Worm (Caenorhabditis elegans): ENCODE measurements around the gene C28H8.2.

C28H8.2 gene

ce11 chrIII:5898631-5899030 lies 21.5 kb upstream of the C28H8.2 start:
- TF ChIP-seq ceh-16 (tag; optimal IDR thresholded peaks at IDR 0.05) (no peak), skn-1 (tag; optimal IDR thresholded peaks at IDR 0.05) (no peak)

- no peak for TF ChIP-seq nhr-11 (tag; optimal IDR thresholded peaks at IDR 0.05)
- TF ChIP-seq ceh-9 (tag; optimal IDR thresholded peaks at IDR 0.05), result no peak
- no peak for TF ChIP-seq ama-1 (optimal IDR thresholded peaks at IDR 0.05)
- no peak for TF ChIP-seq daf-12 (tag; optimal IDR thresholded peaks at IDR 0.05)
- TF ChIP-seq zag-1 (tag; optimal IDR thresholded peaks at IDR 0.05), result no peak
- TF ChIP-seq nhr-25 (tag; optimal IDR thresholded peaks at IDR 0.05), result no peak
- TF ChIP-seq tbx-2 (tag; optimal IDR thresholded peaks at IDR 0.05), result no peak
- TF ChIP-seq fkh-2 (tag; optimal IDR thresholded peaks at IDR 0.05), result no peak
- no peak for TF ChIP-seq elt-1 (tag; optimal IDR thresholded peaks at IDR 0.05)
- no peak for TF ChIP-seq nhr-76 (tag; optimal IDR thresholded peaks at IDR 0.05)
- no peak for TF ChIP-seq unc-62 (GFP tag; optimal IDR thresholded peaks at IDR 0.05)
- peak; percentile 26 for TF ChIP-seq elt-2 (tag; optimal IDR thresholded peaks at IDR 0.05)
- no peak for TF ChIP-seq jun-1 (tag; optimal IDR thresholded peaks at IDR 0.05)
- no peak for TF ChIP-seq nhr-28 (tag; optimal IDR thresholded peaks at IDR 0.05)
- peak; percentile 23 for TF ChIP-seq pqm-1 (tag; optimal IDR thresholded peaks at IDR 0.05)
- peak; percentile 50 for TF ChIP-seq pha-4 (tag; optimal IDR thresholded peaks at IDR 0.05)
- no peak for TF ChIP-seq mml-1 (tag; optimal IDR thresholded peaks at IDR 0.05)
- TF ChIP-seq R02D3.7 (tag; optimal IDR thresholded peaks at IDR 0.05), result no peak
- peak; percentile 4 for TF ChIP-seq hmg-11 (tag; optimal IDR thresholded peaks at IDR 0.05)
- no peak for TF ChIP-seq fos-1 (tag; optimal IDR thresholded peaks at IDR 0.05)
- TF ChIP-seq ZK546.5 (tag; optimal IDR thresholded peaks at IDR 0.05), result no peak
Observed at ce11 chrIII:5900709-5901108, 19.4 kb upstream of the C28H8.2 start.

ce11 chrIII:5902558-5902957 lies 17.6 kb upstream of the C28H8.2 start:
- TF ChIP-seq nhr-12 (tag; optimal IDR thresholded peaks at IDR 0.05), result no peak
- TF ChIP-seq snpc-4 (tag; optimal IDR thresholded peaks at IDR 0.05), result no peak
- TF ChIP-seq nhr-67 (tag; optimal IDR thresholded peaks at IDR 0.05), result no peak
- TF ChIP-seq fos-1 (tag; optimal IDR thresholded peaks at IDR 0.05), result no peak
- TF ChIP-seq nfya-1 (tag; optimal IDR thresholded peaks at IDR 0.05; ENCODE audit: insufficient read depth), result no peak
- no peak for TF ChIP-seq mml-1 (tag; optimal IDR thresholded peaks at IDR 0.05)
- no peak for TF ChIP-seq aly-2 (tag; optimal IDR thresholded peaks at IDR 0.05)
- no peak for TF ChIP-seq ZK546.5 (tag; optimal IDR thresholded peaks at IDR 0.05)
- no peak for TF ChIP-seq lsy-12 (tag; optimal IDR thresholded peaks at IDR 0.05)
- no peak for TF ChIP-seq elt-2 (tag; optimal IDR thresholded peaks at IDR 0.05)
- no peak for TF ChIP-seq zag-1 (tag; optimal IDR thresholded peaks at IDR 0.05)

- TF ChIP-seq egl-27 (tag; optimal IDR thresholded peaks at IDR 0.05), result no peak
- peak; percentile 52 for TF ChIP-seq nfya-1 (tag; optimal IDR thresholded peaks at IDR 0.05; ENCODE audit: insufficient read depth)
- no peak for TF ChIP-seq tbx-2 (tag; optimal IDR thresholded peaks at IDR 0.05)
- TF ChIP-seq pha-4 (tag; optimal IDR thresholded peaks at IDR 0.05), result peak; percentile 13
- TF ChIP-seq nhr-23 (tag; optimal IDR thresholded peaks at IDR 0.05), result peak; percentile 10
- TF ChIP-seq daf-12 (tag; optimal IDR thresholded peaks at IDR 0.05), result no peak
- no peak for TF ChIP-seq aly-2 (tag; optimal IDR thresholded peaks at IDR 0.05)
- peak; percentile 54 for TF ChIP-seq ceh-28 (tag; optimal IDR thresholded peaks at IDR 0.05)
- peak; percentile 61 for TF ChIP-seq hmg-11 (tag; optimal IDR thresholded peaks at IDR 0.05)
Observed at ce11 chrIII:5906059-5906458, 14.1 kb upstream of the C28H8.2 start, which contains the start of gene dpff-1. dpff-1 (minus strand) TSS chrIII:5906346.

ce11 chrIII:5906749-5907148 lies 13.4 kb upstream of the C28H8.2 start, which contains the start of gene erd-2.2:
erd-2.2 (plus strand) TSS chrIII:5907049.
- TF ChIP-seq lin-39 (tag; optimal IDR thresholded peaks at IDR 0.05), result no peak
- no peak for TF ChIP-seq ceh-16 (tag; optimal IDR thresholded peaks at IDR 0.05)
- no peak for TF ChIP-seq zag-1 (tag; optimal IDR thresholded peaks at IDR 0.05)

- TF ChIP-seq hmg-11 (tag; optimal IDR thresholded peaks at IDR 0.05) (no peak), elt-2 (tag; optimal IDR thresholded peaks at IDR 0.05) (no peak), ceh-16 (tag; optimal IDR thresholded peaks at IDR 0.05) (no peak), R02D3.7 (tag; optimal IDR thresholded peaks at IDR 0.05) (no peak), nhr-77 (tag; optimal IDR thresholded peaks at IDR 0.05) (no peak), ceh-28 (tag; optimal IDR thresholded peaks at IDR 0.05) (peak; percentile 1), ama-1 (optimal IDR thresholded peaks at IDR 0.05) (peak; percentile 27), eor-1 (tag; optimal IDR thresholded peaks at IDR 0.05) (no peak), ztf-11 (tag; optimal IDR thresholded peaks at IDR 0.05) (no peak), lin-15B (tag; optimal IDR thresholded peaks at IDR 0.05) (no peak), nhr-23 (tag; optimal IDR thresholded peaks at IDR 0.05) (no peak)
Observed at ce11 chrIII:5908408-5908807, 11.7 kb upstream of the C28H8.2 start, which contains the start of gene C28H8.3. C28H8.3 (plus strand) TSS chrIII:5908700.
